Fruit fly (Drosophila melanogaster) whole organism, pupa: ENCODE results near the gene elg1.

Source experiments
- CG10348 ChIP-seq: fragments of 200-800 bp; sonication (Bioruptor generic); IDR thresholded peaks from 2 replicates; pipeline ENCODE4 v1.3.6; 2022; ENCODE audit warnings: missing biosample characterization, missing genetic modification characterization
- CG12605 ChIP-seq: fragments of 200-800 bp; sonication (Bioruptor generic); IDR thresholded peaks from 2 replicates; pipeline ENCODE4 v1.3.6; 2022; ENCODE audit warnings: missing biosample characterization, missing genetic modification characterization
- CG14655 ChIP-seq: fragments of 200-800 bp; sonication (Bioruptor generic); optimal IDR thresholded peaks from 3 replicates; lab custom pipeline; 2017; ENCODE audit warnings: mild to moderate bottlenecking, missing biosample characterization, missing genetic modification reagents, missing genetic modification characterization
- CG15710 ChIP-seq: fragments of 200-800 bp; sonication (Bioruptor generic); optimal IDR thresholded peaks from 2 replicates; lab custom pipeline; 2018; ENCODE audit warnings: missing biosample characterization, mild to moderate bottlenecking, missing genetic modification characterization, moderate library complexity
- CG4496 ChIP-seq: fragments of 200-800 bp; sonication (Bioruptor generic); IDR thresholded peaks from 3 replicates; pipeline ENCODE4 v1.3.6; 2022; ENCODE audit warnings: missing biosample characterization, missing genetic modification characterization
- CG8159 ChIP-seq: fragments of 200-800 bp; sonication (Bioruptor generic); optimal IDR thresholded peaks from 3 replicates; lab custom pipeline; 2018; ENCODE audit warnings: missing biosample characterization, mild to moderate bottlenecking, missing genetic modification characterization, moderate library complexity
- CG8301 ChIP-seq: fragments of 200-800 bp; sonication (Bioruptor generic); optimal IDR thresholded peaks from 2 replicates; lab custom pipeline; 2018; ENCODE audit warnings: missing biosample characterization, mild to moderate bottlenecking, missing genetic modification characterization
- CG9948 ChIP-seq: fragments of 200-800 bp; sonication (Bioruptor generic); optimal IDR thresholded peaks from 2 replicates; lab custom pipeline; 2018; ENCODE audit warnings: missing biosample characterization, mild to moderate bottlenecking, missing genetic modification characterization, moderate library complexity
- EcR ChIP-seq: fragments of 200-800 bp; sonication (Bioruptor generic); optimal IDR thresholded peaks from 3 replicates; lab custom pipeline; 2019; ENCODE audit warnings: missing biosample characterization, missing genetic modification characterization, mild to moderate bottlenecking, moderate library complexity, missing genetic modification reagents
- Ets98B ChIP-seq: fragments of 200-800 bp; sonication (Bioruptor generic); IDR thresholded peaks from 2 replicates; pipeline ENCODE4 v1.3.6; 2022; ENCODE audit warnings: missing biosample characterization, missing genetic modification characterization
- Pif1A ChIP-seq: fragments of 200-800 bp; sonication (Bioruptor generic); optimal IDR thresholded peaks from 3 replicates; lab custom pipeline; 2016; ENCODE audit warnings: missing biosample characterization, missing genetic modification characterization
- Pif1B ChIP-seq: fragments of 200-800 bp; sonication (Bioruptor generic); optimal IDR thresholded peaks from 3 replicates; lab custom pipeline; 2016; ENCODE audit warnings: missing biosample characterization, missing genetic modification characterization
- fd96Ca ChIP-seq: fragments of 200-800 bp; sonication (Bioruptor generic); IDR thresholded peaks from 3 replicates; pipeline ENCODE4 v1.3.6; 2022; ENCODE audit warnings: missing biosample characterization, missing genetic modification characterization
- rn ChIP-seq: fragments of 200-800 bp; sonication (Bioruptor generic); IDR thresholded peaks from 2 replicates; pipeline ENCODE4 v1.3.6; 2022; ENCODE audit warnings: missing biosample characterization, missing genetic modification characterization

DNA sequence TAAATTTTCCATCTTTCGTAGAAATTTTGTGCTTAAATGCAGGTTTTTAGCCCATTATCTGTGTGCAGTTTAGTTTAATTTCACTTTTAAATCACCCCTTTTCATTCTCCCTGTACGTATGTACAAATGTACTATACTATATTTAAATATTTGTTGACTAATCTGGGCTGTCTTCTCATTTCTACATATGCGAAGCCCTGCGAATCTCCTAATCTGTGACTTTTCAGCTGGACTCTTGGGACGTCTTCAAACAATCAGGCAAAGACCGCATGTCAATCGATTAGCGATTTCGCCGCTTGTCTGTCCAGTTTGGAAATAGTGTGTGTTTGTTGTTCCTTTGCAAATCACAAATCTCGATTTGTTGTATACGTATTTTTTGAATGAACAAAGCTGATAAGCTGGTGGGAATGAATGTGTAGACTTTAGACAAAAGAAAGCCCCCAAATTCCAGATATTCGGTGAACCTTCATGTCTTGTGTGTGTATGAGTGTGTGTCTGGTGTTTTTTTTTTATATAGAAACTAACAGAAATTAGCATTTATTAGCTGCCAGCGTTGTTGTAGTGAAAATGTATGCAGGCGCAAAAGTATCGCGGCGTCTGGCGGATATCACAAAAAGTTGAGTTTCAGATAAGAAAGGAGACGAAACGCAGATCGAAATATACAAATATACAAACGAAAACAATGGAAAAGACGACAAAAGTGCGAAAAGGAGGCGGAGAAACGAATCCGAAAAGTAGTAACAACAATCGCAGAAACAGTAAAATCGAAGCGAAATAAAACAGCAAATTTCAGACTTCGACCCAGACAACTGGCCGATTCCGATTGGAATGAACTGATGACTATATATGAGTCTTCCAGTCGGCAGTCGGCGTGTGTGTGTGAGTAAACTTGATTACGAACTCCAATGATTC, 27.6 kb downstream of the elg1 start:
- TF ChIP-seq CG9948 (tag; lab: Kevin White, UChicago) (no peak), rn (no peak), CG12605 (no peak), CG8301 (tag; lab: Kevin White, UChicago) (no peak), CG4496 (no peak; the same call in 2 of the 3 replicates), CG14655 (GFP tag; lab: Kevin White, UChicago) (no peak), CG10348 (GFP tag; lab: Robert Waterston, UW) (no peak), Ets98B (GFP tag; lab: Robert Waterston, UW) (no peak; the same call in 1 of the 2 replicates), Pif1A (GFP tag; lab: Kevin White, UChicago) (no peak), CG15710 (tag; lab: Kevin White, UChicago) (no peak), CG8159 (tag; lab: Kevin White, UChicago) (no peak), Pif1B (GFP tag; lab: Kevin White, UChicago) (no peak), fd96Ca (no peak), EcR (GFP tag; lab: Kevin White, UChicago) (peak; percentile 41)
